Worm (Caenorhabditis elegans) whole organism, L2 larva: ENCODE measurements around the gene C17H12.5.

Experiments used
- R02D3.7 ChIP-seq: fragments of 150-350 bp; optimal IDR thresholded peaks from 2 replicates; lab custom pipeline; 2014; ENCODE audit warnings: missing biosample characterization, missing genetic modification characterization
- aly-2 ChIP-seq: fragments of 150-350 bp; optimal IDR thresholded peaks from 2 replicates; lab custom pipeline; 2014; ENCODE audit warnings: missing biosample characterization, missing genetic modification characterization
- lin-13 ChIP-seq: fragments of 150-350 bp; optimal IDR thresholded peaks from 2 replicates; lab custom pipeline; 2014; ENCODE audit warnings: missing biosample characterization, missing genetic modification reagents, missing genetic modification characterization
- mdl-1 ChIP-seq, 2 experiments: fragments of 150-350 bp in 1 of 2; sonication (generic microtip) in 1 of 2; optimal IDR thresholded peaks; 2 replicates each; lab custom pipeline; 2017; ENCODE audit warnings: missing biosample characterization in 2 of 2, missing genetic modification characterization in 2 of 2
- nhr-25 ChIP-seq: fragments of 150-350 bp; sonication (generic microtip); optimal IDR thresholded peaks from 3 replicates; lab custom pipeline; 2014; ENCODE audit warnings: missing biosample characterization, missing genetic modification characterization
- nhr-77 ChIP-seq: fragments of 150-350 bp; optimal IDR thresholded peaks from 2 replicates; lab custom pipeline; 2014; ENCODE audit warnings: missing biosample characterization, missing genetic modification characterization
- sem-4 ChIP-seq: fragments of 150-350 bp; optimal IDR thresholded peaks from 2 replicates; lab custom pipeline; 2014; ENCODE audit warnings: missing biosample characterization, missing genetic modification reagents, missing genetic modification characterization
- snpc-4 ChIP-seq: fragments of 150-350 bp; optimal IDR thresholded peaks from 2 replicates; lab custom pipeline; 2014; ENCODE audit warnings: missing biosample characterization, missing genetic modification characterization
- unc-55 ChIP-seq: fragments of 150-350 bp; sonication (generic microtip); optimal IDR thresholded peaks from 3 replicates; lab custom pipeline; 2014; ENCODE audit warnings: missing biosample characterization, missing genetic modification reagents, missing genetic modification characterization
- unc-62 ChIP-seq: fragments of 150-350 bp; optimal IDR thresholded peaks from 2 replicates; lab custom pipeline; 2014; ENCODE audit warnings: missing biosample characterization, missing genetic modification reagents, missing genetic modification characterization
- zag-1 ChIP-seq: fragments of 150-350 bp; optimal IDR thresholded peaks from 2 replicates; lab custom pipeline; 2014; ENCODE audit warnings: missing biosample characterization, missing genetic modification characterization
- ztf-11 ChIP-seq: sonication (generic microtip); optimal IDR thresholded peaks from 2 replicates; lab custom pipeline; 2017; ENCODE audit warnings: missing biosample characterization, missing genetic modification characterization

- no peak for TF ChIP-seq mdl-1 (tag; optimal IDR thresholded peaks at IDR 0.05; lab: Kevin White, UChicago)
- TF ChIP-seq unc-55 (GFP tag; lab: Kevin White, UChicago) = no peak
- no peak for TF ChIP-seq ztf-11 (tag; lab: Kevin White, UChicago)
- TF ChIP-seq R02D3.7 (tag; lab: Kevin White, UChicago) = no peak
- no peak for TF ChIP-seq lin-13 (GFP tag; lab: Kevin White, UChicago)
- TF ChIP-seq nhr-25 (tag; lab: Kevin White, UChicago) = no peak
- no peak for TF ChIP-seq unc-62 (GFP tag; lab: Kevin White, UChicago)
- TF ChIP-seq sem-4 (tag; lab: Kevin White, UChicago) = no peak
- TF ChIP-seq nhr-77 (tag; lab: Kevin White, UChicago) = no peak
- TF ChIP-seq zag-1 (tag; lab: Kevin White, UChicago) = no peak
- TF ChIP-seq snpc-4 (tag; lab: Kevin White, UChicago) = no peak
- no peak for TF ChIP-seq aly-2 (tag; lab: Kevin White, UChicago)
These were observed 13.6 kb downstream of the C17H12.5 start for ce11 chrIV:6803805-6804344.
